Fruit fly (Drosophila melanogaster) whole organism, embryonic: ENCODE measurements around the gene Bug22.

Experiments
- Awh ChIP-seq: fragments of 200-800 bp; sonication (Bioruptor generic); IDR thresholded peaks from 2 replicates; pipeline ENCODE4, ENCODE4 v1.3.6; 2022; ENCODE audit warnings: missing biosample characterization, missing genetic modification characterization
- BEAF-32 ChIP-seq: fragments of 200-800 bp; sonication (Bioruptor generic); optimal IDR thresholded peaks from 3 replicates; lab custom pipeline; 2017; ENCODE audit warnings: missing biosample characterization, missing genetic modification characterization, mild to moderate bottlenecking, moderate library complexity, missing genetic modification reagents
- Bdp1 ChIP-seq: fragments of 200-800 bp; sonication (Bioruptor generic); optimal IDR thresholded peaks from 3 replicates; lab custom pipeline; 2016; ENCODE audit warnings: missing biosample characterization, missing genetic modification characterization
- Blimp-1 ChIP-seq: fragments of 200-800 bp; sonication (Bioruptor generic); optimal IDR thresholded peaks from 3 replicates; lab custom pipeline; 2018; ENCODE audit warnings: missing biosample characterization, missing genetic modification characterization, mild to moderate bottlenecking, moderate library complexity, missing genetic modification reagents
- CG13296 ChIP-seq: fragments of 200-800 bp; sonication (Bioruptor generic); optimal IDR thresholded peaks from 3 replicates; lab custom pipeline; 2018; ENCODE audit warnings: missing biosample characterization, mild to moderate bottlenecking, missing genetic modification characterization
- CG14710 ChIP-seq: fragments of 200-800 bp; sonication (Bioruptor generic); optimal IDR thresholded peaks from 3 replicates; lab custom pipeline; 2019; ENCODE audit warnings: missing biosample characterization, mild to moderate bottlenecking, missing genetic modification characterization, moderate library complexity
- CG15073 ChIP-seq: fragments of 200-800 bp; sonication (Bioruptor generic); optimal IDR thresholded peaks from 2 replicates; lab custom pipeline; 2016; ENCODE audit warnings: missing biosample characterization, missing genetic modification characterization
- CG1602 ChIP-seq: fragments of 200-800 bp; sonication (Bioruptor generic); optimal IDR thresholded peaks from 3 replicates; lab custom pipeline; 2016; ENCODE audit warnings: missing biosample characterization, missing genetic modification characterization
- CG16815 ChIP-seq: fragments of 200-800 bp; sonication (Bioruptor generic); optimal IDR thresholded peaks from 3 replicates; lab custom pipeline; 2017; ENCODE audit warnings: missing biosample characterization, mild to moderate bottlenecking, missing genetic modification characterization
- CG18262 ChIP-seq: fragments of 200-800 bp; optimal IDR thresholded peaks from 3 replicates; lab custom pipeline; 2019; ENCODE audit warnings: missing biosample characterization, mild to moderate bottlenecking, missing genetic modification characterization, moderate library complexity
- CG2678 ChIP-seq: fragments of 200-800 bp; sonication (Bioruptor generic); optimal IDR thresholded peaks from 3 replicates; lab custom pipeline; 2019; ENCODE audit warnings: missing biosample characterization, mild to moderate bottlenecking, missing genetic modification characterization, moderate library complexity
- CG2712 ChIP-seq: fragments of 200-800 bp; optimal IDR thresholded peaks from 3 replicates; lab custom pipeline; 2019; ENCODE audit warnings: missing biosample characterization, mild to moderate bottlenecking, missing genetic modification characterization, moderate library complexity
- CG4730 ChIP-seq: fragments of 200-800 bp; sonication (Bioruptor generic); IDR thresholded peaks from 2 replicates; pipeline ENCODE4 v1.3.6; 2022; ENCODE audit warnings: missing biosample characterization, missing genetic modification characterization
- CG6254 ChIP-seq: fragments of 200-800 bp; sonication (Bioruptor generic); optimal IDR thresholded peaks from 3 replicates; lab custom pipeline; 2017; ENCODE audit warnings: mild to moderate bottlenecking, missing biosample characterization, missing genetic modification reagents, missing genetic modification characterization
- CG6813 ChIP-seq: fragments of 200-800 bp; sonication (Bioruptor generic); optimal IDR thresholded peaks from 2 replicates; lab custom pipeline; 2017; ENCODE audit warnings: missing biosample characterization, missing genetic modification characterization, mild to moderate bottlenecking, moderate library complexity, missing genetic modification reagents
- CG8290 ChIP-seq, 3 experiments: fragments of 200-800 bp; sonication (Bioruptor generic); optimal IDR thresholded peaks; 2 replicates each; lab custom pipeline; 2016 to 2019; ENCODE audit warnings: missing biosample characterization in 3 of 3, missing genetic modification characterization in 3 of 3, mild to moderate bottlenecking in 2 of 3, moderate library complexity in 1 of 3
- CG9437 ChIP-seq: fragments of 200-800 bp; sonication (Bioruptor generic); optimal IDR thresholded peaks from 2 replicates; lab custom pipeline; 2018; ENCODE audit warnings: missing biosample characterization, mild to moderate bottlenecking, missing genetic modification characterization
- CG9797 ChIP-seq: fragments of 200-800 bp; sonication (Bioruptor generic); optimal IDR thresholded peaks from 3 replicates; lab custom pipeline; 2018; ENCODE audit warnings: missing biosample characterization, mild to moderate bottlenecking, missing genetic modification characterization
- D ChIP-seq, 2 experiments: fragments of 200-800 bp in 1 of 2; fragments of >200 bp in 1 of 2; sonication (Bioruptor generic) in 1 of 2; optimal IDR thresholded peaks; 2 replicates in 1 of 2; 3 replicates in 1 of 2; lab custom pipeline; 2017; ENCODE audit warnings: mild to moderate bottlenecking in 1 of 2, missing biosample characterization in 1 of 2, missing genetic modification characterization in 1 of 2, missing genetic modification reagents in 1 of 2
- Dek ChIP-seq: fragments of 200-800 bp; sonication (Bioruptor generic); optimal IDR thresholded peaks from 3 replicates; lab custom pipeline; 2019; ENCODE audit warnings: missing biosample characterization, mild to moderate bottlenecking, missing genetic modification characterization, moderate library complexity
- Doc3 ChIP-seq: fragments of 200-800 bp; sonication (Bioruptor generic); IDR thresholded peaks from 3 replicates; pipeline ENCODE4 v1.3.6; 2022; ENCODE audit warnings: missing biosample characterization, missing genetic modification characterization; ENCODE audit not compliant: partially characterized antibody
- Elba2 ChIP-seq: fragments of 200-800 bp; sonication (Bioruptor generic); optimal IDR thresholded peaks from 3 replicates; lab custom pipeline; 2016; ENCODE audit warnings: missing biosample characterization, missing genetic modification characterization
- Ets97D ChIP-seq: fragments of 200-800 bp; sonication (Bioruptor generic); optimal IDR thresholded peaks from 3 replicates; lab custom pipeline; 2016; ENCODE audit warnings: missing biosample characterization, missing genetic modification characterization
- HLH4C ChIP-seq: fragments of 200-800 bp; sonication (Bioruptor generic); IDR thresholded peaks from 3 replicates; pipeline ENCODE4 v1.3.6; 2022; ENCODE audit warnings: missing biosample characterization, missing genetic modification characterization; ENCODE audit not compliant: partially characterized antibody
- HLH54F ChIP-seq: fragments of 200-800 bp; sonication (Bioruptor generic); optimal IDR thresholded peaks from 3 replicates; lab custom pipeline; 2016; ENCODE audit warnings: missing biosample characterization, missing genetic modification characterization
- Lhr ChIP-seq: fragments of 200-800 bp; sonication (Bioruptor generic); optimal IDR thresholded peaks from 3 replicates; lab custom pipeline; 2017; ENCODE audit warnings: mild to moderate bottlenecking, missing biosample characterization, missing genetic modification reagents, missing genetic modification characterization
- TFAM ChIP-seq: fragments of 200-800 bp; sonication (Bioruptor generic); optimal IDR thresholded peaks from 2 replicates; lab custom pipeline; 2017; ENCODE audit warnings: missing biosample characterization, missing genetic modification characterization, inconsistent platforms
- Tbp ChIP-seq: fragments of >200 bp; optimal IDR thresholded peaks from 2 replicates; lab custom pipeline; 2018; ENCODE audit warnings: missing biosample characterization, missing genetic modification characterization
- Xbp1 ChIP-seq: fragments of 200-800 bp; sonication (Bioruptor generic); optimal IDR thresholded peaks from 3 replicates; lab custom pipeline; 2016; ENCODE audit warnings: missing biosample characterization, mild to moderate bottlenecking, missing genetic modification characterization
- ac ChIP-seq: fragments of 200-800 bp; sonication (Bioruptor generic); optimal IDR thresholded peaks from 3 replicates; lab custom pipeline; 2017; ENCODE audit warnings: missing biosample characterization, mild to moderate bottlenecking, missing genetic modification characterization
- cas ChIP-seq: fragments of 200-800 bp; sonication (Bioruptor generic); IDR thresholded peaks from 2 replicates; pipeline ENCODE4 v1.3.6; 2022; ENCODE audit warnings: missing biosample characterization, missing genetic modification characterization
- crp ChIP-seq, 2 experiments: fragments of 200-800 bp; sonication (Bioruptor generic); optimal IDR thresholded peaks; 2 replicates in 1 of 2; 3 replicates in 1 of 2; lab custom pipeline; 2017; ENCODE audit warnings: missing biosample characterization in 2 of 2, missing genetic modification characterization in 2 of 2, mild to moderate bottlenecking in 1 of 2, moderate library complexity in 1 of 2
- danr ChIP-seq: fragments of 200-800 bp; sonication (Bioruptor generic); IDR thresholded peaks from 2 replicates; pipeline ENCODE4 v1.3.6; 2022; ENCODE audit warnings: missing biosample characterization, missing genetic modification characterization
- emc ChIP-seq: fragments of 200-800 bp; sonication (Bioruptor generic); optimal IDR thresholded peaks from 2 replicates; lab custom pipeline; 2016; ENCODE audit warnings: missing biosample characterization, missing genetic modification characterization
- fd102C ChIP-seq: fragments of 200-800 bp; sonication (Bioruptor generic); optimal IDR thresholded peaks from 2 replicates; lab custom pipeline; 2018; ENCODE audit warnings: missing biosample characterization, mild to moderate bottlenecking, missing genetic modification characterization, moderate library complexity
- fd64A ChIP-seq: fragments of 200-800 bp; sonication (Bioruptor generic); optimal IDR thresholded peaks from 3 replicates; lab custom pipeline; 2018; ENCODE audit warnings: missing biosample characterization, mild to moderate bottlenecking, missing genetic modification characterization
- hbn ChIP-seq: fragments of 200-800 bp; sonication (Bioruptor generic); IDR thresholded peaks from 2 replicates; pipeline ENCODE4 v1.3.6; 2022; ENCODE audit warnings: missing biosample characterization, missing genetic modification characterization; ENCODE audit not compliant: partially characterized antibody
- jing ChIP-seq: fragments of 200-800 bp; sonication (Bioruptor generic); optimal IDR thresholded peaks from 2 replicates; lab custom pipeline; 2018; ENCODE audit warnings: missing biosample characterization, mild to moderate bottlenecking, missing genetic modification characterization
- lilli ChIP-seq: fragments of 200-800 bp; sonication (Bioruptor generic); optimal IDR thresholded peaks from 3 replicates; lab custom pipeline; 2016; ENCODE audit warnings: missing biosample characterization, missing genetic modification characterization
- maf-S ChIP-seq: fragments of 200-800 bp; sonication (Bioruptor generic); optimal IDR thresholded peaks from 2 replicates; lab custom pipeline; 2016; ENCODE audit warnings: missing biosample characterization, missing genetic modification characterization
- org-1 ChIP-seq: fragments of 200-800 bp; sonication (Bioruptor generic); optimal IDR thresholded peaks from 2 replicates; lab custom pipeline; 2017; ENCODE audit warnings: missing biosample characterization, missing genetic modification characterization
- psq ChIP-seq: fragments of 200-800 bp; sonication (Bioruptor generic); optimal IDR thresholded peaks from 2 replicates; lab custom pipeline; 2017; ENCODE audit warnings: missing biosample characterization, missing genetic modification characterization
- salm ChIP-seq: fragments of 200-800 bp; sonication (Bioruptor generic); optimal IDR thresholded peaks from 2 replicates; lab custom pipeline; 2018; ENCODE audit warnings: missing biosample characterization, mild to moderate bottlenecking, missing genetic modification characterization
- sisA ChIP-seq: fragments of 200-800 bp; sonication (Bioruptor generic); IDR thresholded peaks from 2 replicates; pipeline ENCODE4 v1.3.6; 2022; ENCODE audit warnings: missing biosample characterization, missing genetic modification characterization
- slou ChIP-seq: fragments of 200-800 bp; sonication (Bioruptor generic); optimal IDR thresholded peaks from 3 replicates; lab custom pipeline; 2016; ENCODE audit warnings: missing biosample characterization, missing genetic modification characterization
- sna ChIP-seq: fragments of 200-800 bp; sonication (Bioruptor generic); IDR thresholded peaks from 2 replicates; pipeline ENCODE4 v1.3.6; 2022; ENCODE audit warnings: missing biosample characterization, missing genetic modification characterization; ENCODE audit not compliant: partially characterized antibody
- sqz ChIP-seq: fragments of 200-800 bp; sonication (Bioruptor generic); optimal IDR thresholded peaks from 3 replicates; lab custom pipeline; 2018; ENCODE audit warnings: missing biosample characterization, mild to moderate bottlenecking, missing genetic modification characterization
- twi ChIP-seq: fragments of 200-800 bp; optimal IDR thresholded peaks from 2 replicates; lab custom pipeline; 2019; ENCODE audit warnings: missing biosample characterization, mild to moderate bottlenecking, missing genetic modification characterization, moderate library complexity

The Bug22 gene

DNA sequence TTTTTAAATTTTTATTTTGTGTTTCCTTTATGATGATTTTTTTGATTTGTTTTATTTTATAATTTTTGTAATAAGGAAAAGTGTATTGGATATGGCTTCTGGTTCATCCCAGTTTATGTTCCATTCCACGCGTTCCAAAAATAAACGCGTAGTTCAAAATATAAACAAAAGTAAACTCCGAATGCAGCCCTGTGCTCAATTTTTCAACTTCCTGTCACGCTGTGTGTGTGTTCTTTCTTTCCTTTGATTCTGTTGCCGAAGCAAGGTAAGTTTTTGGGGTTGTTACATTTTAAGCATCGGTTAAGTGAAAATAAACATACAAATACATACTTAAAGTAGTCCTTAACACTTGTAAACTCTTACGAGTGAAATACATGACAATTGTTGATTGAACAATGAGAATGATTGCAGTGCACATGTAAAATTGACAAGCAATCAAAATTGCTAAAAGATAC, 22.6 kb downstream of the Bug22 start, which contains the start of the genes Ip259 and RpS27A (continued):
- TF ChIP-seq CG15073 (GFP tag; lab: Kevin White, UChicago) (no peak), Awh (peak; percentile 75), sisA (GFP tag; lab: Robert Waterston, UW) (no peak; the same call in 1 of the 2 replicates), Doc3 (GFP tag; lab: Robert Waterston, UW) (no peak), danr (GFP tag; lab: Robert Waterston, UW) (peak; percentile 40; the same call in 1 of the 2 replicates), Elba2 (GFP tag; lab: Kevin White, UChicago) (no peak), hbn (GFP tag; lab: Robert Waterston, UW) (no peak), CG9437 (GFP tag; lab: Kevin White, UChicago) (peak; percentile 74), CG1602 (GFP tag; lab: Kevin White, UChicago) (peak; percentile 24), maf-S (GFP tag; lab: Kevin White, UChicago) (peak; percentile 57), Tbp (GFP tag; lab: Kevin White, UChicago) (no peak), psq (GFP tag; lab: Kevin White, UChicago) (peak; percentile 27), CG6813 (GFP tag; lab: Kevin White, UChicago) (peak; percentile 83), CG4730 (peak; percentile 35; the same call in 1 of the 2 replicates), twi (peak; percentile 46), salm (tag; lab: Kevin White, UChicago) (peak; percentile 21), lilli (GFP tag; lab: Kevin White, UChicago) (peak; percentile 48), sqz (GFP tag; lab: Kevin White, UChicago) (no peak), Xbp1 (peak; percentile 75), CG9797 (peak; percentile 29), CG14710 (tag; lab: Kevin White, UChicago) (peak; percentile 73), CG2712 (tag; lab: Kevin White, UChicago) (peak; percentile 79), emc (peak; percentile 74), CG16815 (peak; percentile 6), Blimp-1 (no peak), CG2678 (tag; lab: Kevin White, UChicago) (no peak), crp (GFP tag; optimal IDR thresholded peaks at IDR 0.05; lab: Kevin White, UChicago) (peak in 1 of 2 experiments; percentile 47), slou (GFP tag; lab: Kevin White, UChicago) (peak; percentile 77), Dek (tag; lab: Kevin White, UChicago) (no peak), Ets97D (GFP tag; lab: Kevin White, UChicago) (peak; percentile 99), HLH54F (GFP tag; lab: Kevin White, UChicago) (peak; percentile 58), TFAM (GFP tag; lab: Kevin White, UChicago) (no peak), Bdp1 (GFP tag; lab: Kevin White, UChicago) (no peak), Lhr (GFP tag; lab: Kevin White, UChicago) (peak; percentile 74), sna (no peak), CG13296 (peak; percentile 79), fd64A (peak; percentile 66), CG18262 (tag; lab: Kevin White, UChicago) (peak; percentile 54), ac (GFP tag; lab: Kevin White, UChicago) (peak; percentile 62), fd102C (GFP tag; lab: Kevin White, UChicago) (peak; percentile 2), org-1 (GFP tag; lab: Kevin White, UChicago) (peak; percentile 40), CG6254 (peak; percentile 18), HLH4C (no peak), jing (GFP tag; lab: Kevin White, UChicago) (no peak), cas (GFP tag; lab: Robert Waterston, UW) (0 out of 2 replicates have a peak, but pooled peaks have one; percentile 35), BEAF-32 (GFP tag; lab: Kevin White, UChicago) (peak; percentile 40), D (optimal IDR thresholded peaks at IDR 0.05; lab: Kevin White, UChicago) (no peak), D (GFP tag; optimal IDR thresholded peaks at IDR 0.05; lab: Kevin White, UChicago) (peak; percentile 62), CG8290 (GFP tag; optimal IDR thresholded peaks at IDR 0.05; lab: Kevin White, UChicago) (peak; percentile 74), CG8290 (tag; optimal IDR thresholded peaks at IDR 0.05; lab: Kevin White, UChicago) (peak in 1 of 2 experiments; percentile 63)
